Fruit fly (Drosophila melanogaster) whole organism, prepupa: ENCODE measurements around the gene CG32650.
A peak's percentile ranks its signal among the peaks of the same experiment; 100 is the strongest.

Experiments
- Blimp-1 ChIP-seq: fragments of 200-800 bp; sonication (Bioruptor generic); optimal IDR thresholded peaks from 3 replicates; lab custom pipeline; 2017; ENCODE audit warnings: missing biosample characterization, missing genetic modification characterization, mild to moderate bottlenecking, moderate library complexity, missing genetic modification reagents
- CG11294 ChIP-seq: fragments of 200-800 bp; sonication (Bioruptor generic); IDR thresholded peaks from 2 replicates; pipeline ENCODE4 v1.3.6; 2022; ENCODE audit warnings: missing biosample characterization, missing genetic modification characterization
- CG11762 ChIP-seq: fragments of 200-800 bp; sonication (Bioruptor generic); optimal IDR thresholded peaks from 3 replicates; lab custom pipeline; 2016; ENCODE audit warnings: missing biosample characterization, missing genetic modification characterization; ENCODE audit not compliant: insufficient read depth
- CG1621 ChIP-seq: fragments of 200-800 bp; sonication (Bioruptor generic); optimal IDR thresholded peaks from 3 replicates; lab custom pipeline; 2018; ENCODE audit warnings: missing biosample characterization, mild to moderate bottlenecking, missing genetic modification characterization
- CG31627 ChIP-seq: fragments of 200-800 bp; sonication (Bioruptor generic); optimal IDR thresholded peaks from 3 replicates; lab custom pipeline; 2016; ENCODE audit warnings: missing biosample characterization, missing genetic modification characterization
- CG32006 ChIP-seq: fragments of 200-800 bp; sonication (Bioruptor generic); optimal IDR thresholded peaks from 3 replicates; lab custom pipeline; 2017; ENCODE audit warnings: missing biosample characterization, mild to moderate bottlenecking, missing genetic modification characterization
- CG34406 ChIP-seq: fragments of 200-800 bp; sonication (Bioruptor generic); optimal IDR thresholded peaks from 3 replicates; lab custom pipeline; 2016; ENCODE audit warnings: missing biosample characterization, missing genetic modification characterization
- CG3919 ChIP-seq: fragments of 200-800 bp; sonication (Bioruptor generic); optimal IDR thresholded peaks from 3 replicates; lab custom pipeline; 2016; ENCODE audit warnings: missing biosample characterization, missing genetic modification characterization
- CG4318 ChIP-seq: fragments of 200-800 bp; sonication (Bioruptor generic); optimal IDR thresholded peaks from 3 replicates; lab custom pipeline; 2017; ENCODE audit warnings: missing biosample characterization, mild to moderate bottlenecking, missing genetic modification characterization
- CG6163 ChIP-seq: fragments of 200-800 bp; sonication (Bioruptor generic); IDR thresholded peaks from 3 replicates; pipeline ENCODE4 v1.3.6; 2022; ENCODE audit warnings: missing biosample characterization, missing genetic modification characterization
- CG6276 ChIP-seq: fragments of 200-800 bp; sonication (Bioruptor generic); optimal IDR thresholded peaks from 2 replicates; lab custom pipeline; 2017; ENCODE audit warnings: missing biosample characterization, mild to moderate bottlenecking, missing genetic modification characterization
- CG6792 ChIP-seq: fragments of 200-800 bp; sonication (Bioruptor generic); optimal IDR thresholded peaks from 3 replicates; lab custom pipeline; 2016; ENCODE audit warnings: missing biosample characterization, missing genetic modification characterization
- CG7368 ChIP-seq: fragments of 200-800 bp; sonication (Bioruptor generic); optimal IDR thresholded peaks from 3 replicates; lab custom pipeline; 2016; ENCODE audit warnings: missing biosample characterization, missing genetic modification characterization
- CG8119 ChIP-seq: fragments of 200-800 bp; sonication (Bioruptor generic); IDR thresholded peaks from 3 replicates; pipeline ENCODE4 v1.3.6; 2022; ENCODE audit warnings: missing biosample characterization, missing genetic modification characterization
- CG8319 ChIP-seq: fragments of 200-800 bp; sonication (Bioruptor generic); optimal IDR thresholded peaks from 3 replicates; lab custom pipeline; 2016; ENCODE audit warnings: missing biosample characterization, missing genetic modification characterization
- CG8632 ChIP-seq: fragments of 200-800 bp; sonication (Bioruptor generic); optimal IDR thresholded peaks from 3 replicates; lab custom pipeline; 2016; ENCODE audit warnings: missing biosample characterization, missing genetic modification characterization
- CG9139 ChIP-seq: fragments of 200-800 bp; sonication (Bioruptor generic); optimal IDR thresholded peaks from 3 replicates; lab custom pipeline; 2017; ENCODE audit warnings: missing biosample characterization, mild to moderate bottlenecking, missing genetic modification characterization
- Eip75B ChIP-seq: fragments of 200-800 bp; sonication (Bioruptor generic); optimal IDR thresholded peaks from 3 replicates; lab custom pipeline; 2016; ENCODE audit warnings: missing biosample characterization, missing genetic modification characterization
- Eip78C ChIP-seq: fragments of 200-800 bp; sonication (Bioruptor generic); peaks from one replicate; lab custom pipeline; 2016; ENCODE audit warnings: missing biosample characterization, missing genetic modification characterization
- Ets21C ChIP-seq: fragments of 200-800 bp; sonication (Bioruptor generic); optimal IDR thresholded peaks from 3 replicates; lab custom pipeline; 2016; ENCODE audit warnings: missing biosample characterization, missing genetic modification characterization
- Ets96B ChIP-seq: fragments of 200-800 bp; optimal IDR thresholded peaks from 2 replicates; lab custom pipeline; 2019; ENCODE audit warnings: missing biosample characterization, mild to moderate bottlenecking, missing genetic modification characterization, moderate library complexity
- Hr38 ChIP-seq: sonication (Bioruptor generic); optimal IDR thresholded peaks from 2 replicates; lab custom pipeline; 2016; ENCODE audit warnings: missing biosample characterization, missing genetic modification characterization
- Hr39 ChIP-seq: fragments of 200-800 bp; sonication (Bioruptor generic); optimal IDR thresholded peaks from 2 replicates; lab custom pipeline; 2016; ENCODE audit warnings: missing biosample characterization, missing genetic modification characterization
- Hr4 ChIP-seq: fragments of 200-800 bp; sonication (Bioruptor generic); optimal IDR thresholded peaks from 3 replicates; lab custom pipeline; 2016; ENCODE audit warnings: missing biosample characterization, missing genetic modification characterization
- Lpt ChIP-seq: fragments of 200-800 bp; sonication (Bioruptor generic); optimal IDR thresholded peaks from 3 replicates; lab custom pipeline; 2016; ENCODE audit warnings: missing biosample characterization, missing genetic modification characterization
- Met ChIP-seq: fragments of 200-800 bp; sonication (Bioruptor generic); optimal IDR thresholded peaks from 3 replicates; lab custom pipeline; 2016; ENCODE audit warnings: missing biosample characterization, missing genetic modification characterization
- Smox ChIP-seq: fragments of 200-800 bp; sonication (Bioruptor generic); optimal IDR thresholded peaks from 3 replicates; lab custom pipeline; 2016; ENCODE audit warnings: missing biosample characterization, missing genetic modification characterization
- Sox102F ChIP-seq: fragments of 200-800 bp; sonication (Bioruptor generic); optimal IDR thresholded peaks from 2 replicates; lab custom pipeline; 2016; ENCODE audit warnings: missing biosample characterization, mild to moderate bottlenecking, missing genetic modification characterization
- Sox14 ChIP-seq: fragments of 200-800 bp; sonication (Bioruptor generic); optimal IDR thresholded peaks from 3 replicates; lab custom pipeline; 2016; ENCODE audit warnings: missing biosample characterization, missing genetic modification characterization
- Sox15 ChIP-seq: fragments of 200-800 bp; sonication (Bioruptor generic); optimal IDR thresholded peaks from 3 replicates; lab custom pipeline; 2016; ENCODE audit warnings: missing biosample characterization, missing genetic modification characterization
- cyc ChIP-seq: fragments of 200-800 bp; sonication (Bioruptor generic); optimal IDR thresholded peaks from 3 replicates; lab custom pipeline; 2016; ENCODE audit warnings: missing biosample characterization, missing genetic modification characterization
- dac ChIP-seq: fragments of 200-800 bp; sonication (Bioruptor generic); optimal IDR thresholded peaks from 2 replicates; lab custom pipeline; 2017; ENCODE audit warnings: missing biosample characterization, mild to moderate bottlenecking, missing genetic modification characterization
- esn ChIP-seq: fragments of 200-800 bp; sonication (Bioruptor generic); optimal IDR thresholded peaks from 2 replicates; lab custom pipeline; 2016; ENCODE audit warnings: missing biosample characterization, mild to moderate bottlenecking, missing genetic modification characterization, moderate library complexity
- fd85E ChIP-seq: fragments of 200-800 bp; sonication (Bioruptor generic); optimal IDR thresholded peaks from 3 replicates; lab custom pipeline; 2016; ENCODE audit warnings: missing biosample characterization, missing genetic modification characterization
- fkh ChIP-seq: fragments of 200-800 bp; sonication (Bioruptor generic); optimal IDR thresholded peaks from 3 replicates; lab custom pipeline; 2017; ENCODE audit warnings: missing biosample characterization, mild to moderate bottlenecking, missing genetic modification characterization, moderate library complexity
- lz ChIP-seq: fragments of 200-800 bp; sonication (Bioruptor generic); optimal IDR thresholded peaks from 3 replicates; lab custom pipeline; 2016; ENCODE audit warnings: missing biosample characterization, missing genetic modification characterization
- net ChIP-seq: fragments of 200-800 bp; sonication (Bioruptor generic); optimal IDR thresholded peaks from 3 replicates; lab custom pipeline; 2016; ENCODE audit warnings: missing biosample characterization, missing genetic modification characterization
- pdm3 ChIP-seq: fragments of 200-800 bp; sonication (Bioruptor generic); optimal IDR thresholded peaks from 3 replicates; lab custom pipeline; 2016; ENCODE audit warnings: missing biosample characterization, missing genetic modification characterization
- ss ChIP-seq, 2 experiments: fragments of 200-800 bp; sonication (Bioruptor generic); optimal IDR thresholded peaks; 2 replicates in 1 of 2; 3 replicates in 1 of 2; lab custom pipeline; 2017 to 2018; ENCODE audit warnings: mild to moderate bottlenecking in 2 of 2, missing biosample characterization in 2 of 2, missing genetic modification characterization in 2 of 2, moderate library complexity in 1 of 2
- svp ChIP-seq: fragments of 200-800 bp; sonication (Bioruptor generic); peaks from one replicate; lab custom pipeline; 2016; ENCODE audit warnings: missing biosample characterization, missing genetic modification characterization
- topi ChIP-seq: fragments of 200-800 bp; sonication (Bioruptor generic); optimal IDR thresholded peaks from 3 replicates; lab custom pipeline; 2016; ENCODE audit warnings: missing biosample characterization, missing genetic modification characterization
- vri ChIP-seq: fragments of 200-800 bp; sonication (Bioruptor generic); optimal IDR thresholded peaks from 3 replicates; lab custom pipeline; 2016; ENCODE audit warnings: missing biosample characterization, mild to moderate bottlenecking, missing genetic modification characterization

CG32650 gene

dm6 chrX:12925426-12926256 is 27.2 kb upstream of the CG32650 start (continued):
- no peak for TF ChIP-seq CG31627 (GFP tag; lab: Kevin White, UChicago)
- TF ChIP-seq CG34406 (GFP tag; lab: Kevin White, UChicago), result no peak
- peak; percentile 12; the same call in 1 of the 2 replicates for TF ChIP-seq CG11294 (GFP tag; lab: Robert Waterston, UW)
- no peak for TF ChIP-seq CG3919
- TF ChIP-seq pdm3 (GFP tag; lab: Kevin White, UChicago), result no peak
- TF ChIP-seq CG11762 (GFP tag; lab: Kevin White, UChicago), result no peak
- TF ChIP-seq CG6792 (GFP tag; lab: Kevin White, UChicago), result no peak
- TF ChIP-seq Lpt (GFP tag; lab: Kevin White, UChicago), result no peak
- peak; percentile 81 for TF ChIP-seq Eip78C (GFP tag; lab: Kevin White, UChicago)
- peak; percentile 10 for TF ChIP-seq Met (GFP tag; lab: Kevin White, UChicago)
- TF ChIP-seq cyc (GFP tag; lab: Kevin White, UChicago), result no peak
- no peak for TF ChIP-seq CG4318
- no peak for TF ChIP-seq fd85E
- no peak for TF ChIP-seq CG7368 (GFP tag; lab: Kevin White, UChicago)
- no peak for TF ChIP-seq Sox102F (GFP tag; lab: Kevin White, UChicago)
- TF ChIP-seq Ets96B (tag; lab: Kevin White, UChicago), result peak; percentile 20
- TF ChIP-seq Hr39 (GFP tag; lab: Kevin White, UChicago), result no peak
- TF ChIP-seq dac, result no peak
- TF ChIP-seq CG32006 (GFP tag; lab: Kevin White, UChicago), result peak; percentile 17
- TF ChIP-seq CG6276, result no peak
- TF ChIP-seq Hr4 (GFP tag; lab: Kevin White, UChicago), result no peak
- TF ChIP-seq lz (GFP tag; lab: Kevin White, UChicago), result no peak
- peak; percentile 66 for TF ChIP-seq CG6163 (GFP tag; lab: Robert Waterston, UW)
- no peak for TF ChIP-seq CG8319 (GFP tag; lab: Kevin White, UChicago)
- no peak for TF ChIP-seq net (GFP tag; lab: Kevin White, UChicago)
- TF ChIP-seq Hr38 (GFP tag; lab: Kevin White, UChicago), result no peak
- TF ChIP-seq Smox (GFP tag; lab: Kevin White, UChicago), result no peak

DNA sequence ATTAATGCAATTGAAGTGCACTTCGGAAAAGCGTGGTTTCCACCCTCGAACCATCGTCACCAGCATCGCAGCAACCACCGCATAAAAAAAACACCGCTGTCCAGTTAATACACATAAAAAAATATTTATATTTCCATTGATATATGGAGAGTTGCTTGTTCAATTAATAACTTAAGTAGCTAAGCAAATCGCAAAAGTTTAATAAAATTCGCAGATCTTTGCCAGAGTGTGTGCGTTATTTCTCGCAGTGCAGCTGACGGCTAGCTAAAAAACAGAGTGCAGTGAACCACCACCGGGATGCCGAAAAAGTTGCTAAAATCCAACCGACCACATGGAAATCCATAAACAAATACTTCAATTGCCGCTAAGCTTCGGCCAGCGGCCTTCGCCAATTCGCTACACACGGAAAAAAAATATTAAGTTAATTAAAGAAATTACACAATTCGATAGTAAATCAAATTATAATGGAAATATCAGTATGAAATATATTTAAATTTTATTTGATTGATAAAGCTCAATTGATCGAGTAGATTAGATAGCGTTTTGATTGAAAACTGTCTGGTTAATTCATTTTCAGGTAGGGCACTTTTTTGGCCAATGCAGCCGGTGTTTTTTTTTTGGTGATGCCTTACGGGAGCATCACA is 24.9 kb upstream of the CG32650 start:
- no peak for TF ChIP-seq fkh (GFP tag; lab: Kevin White, UChicago)
- peak; percentile 2 for TF ChIP-seq CG31627 (GFP tag; lab: Kevin White, UChicago)
- TF ChIP-seq fd85E, result no peak
- no peak for TF ChIP-seq Hr39 (GFP tag; lab: Kevin White, UChicago)
- TF ChIP-seq Sox102F (GFP tag; lab: Kevin White, UChicago), result peak; percentile 12
- no peak for TF ChIP-seq Met (GFP tag; lab: Kevin White, UChicago)
- no peak for TF ChIP-seq CG9139
- TF ChIP-seq pdm3 (GFP tag; lab: Kevin White, UChicago), result peak; percentile 3
- no peak for TF ChIP-seq vri
- TF ChIP-seq esn (GFP tag; lab: Kevin White, UChicago), result peak; percentile 43
- no peak for TF ChIP-seq CG8119 (GFP tag; lab: Robert Waterston, UW)
- no peak for TF ChIP-seq CG8632 (GFP tag; lab: Kevin White, UChicago)
- no peak for TF ChIP-seq CG11294 (GFP tag; lab: Robert Waterston, UW)
- peak; percentile 68 for TF ChIP-seq svp (GFP tag; lab: Kevin White, UChicago)
- peak; percentile 2 for TF ChIP-seq Smox (GFP tag; lab: Kevin White, UChicago)
- no peak for TF ChIP-seq Eip75B (GFP tag; lab: Kevin White, UChicago)
- TF ChIP-seq Sox15 (GFP tag; lab: Kevin White, UChicago), result no peak
- TF ChIP-seq CG6163 (GFP tag; lab: Robert Waterston, UW), result peak; percentile 36; the same call in 1 of the 3 replicates
- TF ChIP-seq ss (GFP tag; optimal IDR thresholded peaks at IDR 0.05; lab: Kevin White, UChicago), result peak in 1 of 2 experiments; percentile 0
- TF ChIP-seq lz (GFP tag; lab: Kevin White, UChicago), result peak; percentile 3
- TF ChIP-seq Eip78C (GFP tag; lab: Kevin White, UChicago), result peak; percentile 74
- TF ChIP-seq Ets21C (GFP tag; lab: Kevin White, UChicago), result no peak
- no peak for TF ChIP-seq CG3919
- TF ChIP-seq cyc (GFP tag; lab: Kevin White, UChicago), result peak; percentile 14
- no peak for TF ChIP-seq CG32006 (GFP tag; lab: Kevin White, UChicago)
- TF ChIP-seq CG34406 (GFP tag; lab: Kevin White, UChicago), result no peak
- TF ChIP-seq Sox14 (GFP tag; lab: Kevin White, UChicago), result peak; percentile 1
- TF ChIP-seq CG1621 (tag; lab: Kevin White, UChicago), result no peak
- peak; percentile 18 for TF ChIP-seq Blimp-1 (GFP tag; lab: Kevin White, UChicago)
- peak; percentile 36 for TF ChIP-seq topi (GFP tag; lab: Kevin White, UChicago)
- TF ChIP-seq Ets96B (tag; lab: Kevin White, UChicago), result no peak
